Worm (Caenorhabditis elegans) whole organism, late embryonic: ENCODE data around the gene C07A9.9.

Experiments used
- T23F11.4 ChIP-seq: fragments of 200-800 bp; sonication (Bioruptor generic); optimal IDR thresholded peaks from 2 replicates; lab custom pipeline; 2018; ENCODE audit warnings: mild to moderate bottlenecking, missing genetic modification characterization, missing compliant biosample characterization
- ama-1 ChIP-seq: fragments of 150-350 bp; optimal IDR thresholded peaks from 2 replicates; lab custom pipeline; 2014
- ceh-48 ChIP-seq: sonication (generic microtip); optimal IDR thresholded peaks from 2 replicates; lab custom pipeline; 2016; ENCODE audit warnings: missing genetic modification characterization, inconsistent platforms, missing compliant biosample characterization
- gmeb-2 ChIP-seq: sonication (generic microtip); optimal IDR thresholded peaks from 2 replicates; lab custom pipeline; 2016; ENCODE audit warnings: missing genetic modification characterization, inconsistent platforms, missing compliant biosample characterization
- pag-3 ChIP-seq: sonication (generic microtip); optimal IDR thresholded peaks from 2 replicates; lab custom pipeline; 2016; ENCODE audit warnings: missing compliant biosample characterization, missing genetic modification characterization, borderline replicate concordance
- pqm-1 ChIP-seq: sonication (generic microtip); optimal IDR thresholded peaks from 2 replicates; lab custom pipeline; 2016; ENCODE audit warnings: missing genetic modification characterization, missing compliant biosample characterization
- rnt-1 ChIP-seq: sonication (generic microtip); optimal IDR thresholded peaks from 2 replicates; lab custom pipeline; 2016; ENCODE audit warnings: missing genetic modification characterization, missing compliant biosample characterization

DNA sequence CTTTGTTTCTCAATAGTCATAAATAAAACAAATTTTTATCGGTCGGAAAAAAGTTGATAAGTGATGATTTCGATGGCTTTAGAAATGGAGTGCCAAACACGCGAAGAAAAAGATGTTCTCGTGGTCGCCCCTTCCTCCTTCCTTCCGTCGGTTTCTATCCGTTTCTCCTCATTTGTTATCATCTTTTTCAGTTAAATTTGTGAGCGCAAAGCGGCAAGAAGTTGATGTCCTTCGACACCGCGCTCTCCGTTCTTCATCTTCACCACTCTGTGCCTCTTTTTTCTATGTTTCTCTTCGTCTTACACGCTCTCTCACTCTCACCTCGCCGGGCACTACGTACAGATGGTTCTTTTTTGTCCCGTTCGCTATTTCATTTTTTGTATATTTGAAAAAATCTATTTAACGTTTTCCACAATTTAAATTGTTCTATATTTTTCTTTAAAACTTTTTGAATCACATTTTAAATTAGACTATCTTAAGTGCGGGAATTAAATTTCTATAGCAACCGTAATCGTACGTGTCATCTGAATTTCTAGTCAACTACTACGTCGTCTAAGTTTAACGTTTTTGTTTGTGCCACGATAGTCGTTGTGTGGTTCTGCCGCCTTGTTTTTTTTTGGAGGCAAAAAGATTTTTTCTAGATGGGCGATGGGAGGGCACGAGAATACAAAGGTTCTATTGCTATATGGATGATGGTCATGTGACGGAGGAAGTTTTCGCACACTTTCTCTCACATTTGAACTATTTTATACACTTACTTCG lies 31.4 kb upstream of the C07A9.9 start:
- TF ChIP-seq ama-1 (lab: Kevin White, UChicago) (no peak), pag-3 (tag; lab: Kevin White, UChicago) (no peak), gmeb-2 (no peak), rnt-1 (tag; lab: Kevin White, UChicago) (no peak), ceh-48 (tag; lab: Kevin White, UChicago) (no peak), pqm-1 (tag; lab: Kevin White, UChicago) (no peak), T23F11.4 (GFP tag; lab: Kevin White, UChicago) (no peak)
